Fruit fly (Drosophila melanogaster): Measurements from ENCODE around the gene Art2.

The Art2 gene

dm6 chr2L:4282681-4283343 is 1.7 kb upstream of the Art2 start, which contains the start of gene tutl (continued):
- TF ChIP-seq acj6 (GFP tag; optimal IDR thresholded peaks at IDR 0.05) (peak; percentile 95), CG9139 (GFP tag; optimal IDR thresholded peaks at IDR 0.05) (peak; percentile 64), Eip93F (GFP tag; optimal IDR thresholded peaks at IDR 0.05) (peak; percentile 86), CG11902 (GFP tag; optimal IDR thresholded peaks at IDR 0.05) (peak; percentile 91), CG6792 (GFP tag; optimal IDR thresholded peaks at IDR 0.05) (peak; percentile 94), Sox15 (GFP tag; optimal IDR thresholded peaks at IDR 0.05) (peak; percentile 87), CG3919 (GFP tag; optimal IDR thresholded peaks at IDR 0.05) (peak; percentile 94), Sox102F (GFP tag; optimal IDR thresholded peaks at IDR 0.05) (peak; percentile 94), Gug (GFP tag; IDR thresholded peaks at IDR 0.05) (peak; percentile 67), CG6854 (GFP tag; optimal IDR thresholded peaks at IDR 0.05) (peak; percentile 83), lz (GFP tag; optimal IDR thresholded peaks at IDR 0.05) (peak; percentile 96), vri (GFP tag; optimal IDR thresholded peaks at IDR 0.05) (peak; percentile 93), Blimp-1 (GFP tag; optimal IDR thresholded peaks at IDR 0.05) (peak; percentile 63), Smox (GFP tag; optimal IDR thresholded peaks at IDR 0.05) (peak; percentile 96), pdm3 (GFP tag; optimal IDR thresholded peaks at IDR 0.05) (peak; percentile 92), Hr4 (GFP tag; optimal IDR thresholded peaks at IDR 0.05) (peak; percentile 72), CG11762 (GFP tag; optimal IDR thresholded peaks at IDR 0.05; ENCODE audit: insufficient read depth) (peak; percentile 90), fd85E (GFP tag; optimal IDR thresholded peaks at IDR 0.05) (peak; percentile 84), CG8632 (GFP tag; optimal IDR thresholded peaks at IDR 0.05) (peak; percentile 88), CG6808 (GFP tag; optimal IDR thresholded peaks at IDR 0.05) (peak; percentile 88), CG3032 (tag; optimal IDR thresholded peaks at IDR 0.05) (peak; percentile 90), dsx (GFP tag; optimal IDR thresholded peaks at IDR 0.05; ENCODE audit: poor library complexity, severe bottlenecking) (peak; percentile 84), CG7368 (GFP tag; optimal IDR thresholded peaks at IDR 0.05) (peak; percentile 90), salr (GFP tag; optimal IDR thresholded peaks at IDR 0.05) (peak; percentile 81 to 82)

dm6 chr2L:4282339-4282680 is 1.2 kb upstream of the Art2 start:
- TF ChIP-seq dsx (GFP tag; optimal IDR thresholded peaks at IDR 0.05; ENCODE audit: poor library complexity, severe bottlenecking) (no peak), spab (GFP tag; optimal IDR thresholded peaks at IDR 0.05) (no peak), cyc (GFP tag; optimal IDR thresholded peaks at IDR 0.05) (no peak), fd85E (GFP tag; optimal IDR thresholded peaks at IDR 0.05) (no peak), CG11762 (GFP tag; optimal IDR thresholded peaks at IDR 0.05; ENCODE audit: insufficient read depth) (no peak), CG4318 (GFP tag; optimal IDR thresholded peaks at IDR 0.05) (no peak), acj6 (GFP tag; optimal IDR thresholded peaks at IDR 0.05) (no peak), Eip78C (GFP tag) (no peak), dac (GFP tag; optimal IDR thresholded peaks at IDR 0.05) (no peak), Sox102F (GFP tag; optimal IDR thresholded peaks at IDR 0.05) (no peak), svp (GFP tag) (no peak), CG3919 (GFP tag; optimal IDR thresholded peaks at IDR 0.05) (no peak)

- no peak for TF ChIP-seq Eip93F (GFP tag; optimal IDR thresholded peaks at IDR 0.05)
- TF ChIP-seq CG16779 (tag; optimal IDR thresholded peaks at IDR 0.05): no peak
- no peak for TF ChIP-seq Hr39 (GFP tag; optimal IDR thresholded peaks at IDR 0.05)
- TF ChIP-seq dac (GFP tag; optimal IDR thresholded peaks at IDR 0.05): no peak
- TF ChIP-seq Ets21C (GFP tag; optimal IDR thresholded peaks at IDR 0.05): no peak
- no peak for TF ChIP-seq Hr4 (GFP tag; optimal IDR thresholded peaks at IDR 0.05)
- TF ChIP-seq CG3032 (tag; optimal IDR thresholded peaks at IDR 0.05): no peak
- no peak for TF ChIP-seq CG4318 (GFP tag; optimal IDR thresholded peaks at IDR 0.05)
- no peak for TF ChIP-seq CG8319 (GFP tag; optimal IDR thresholded peaks at IDR 0.05)
- no peak for TF ChIP-seq spab (GFP tag; optimal IDR thresholded peaks at IDR 0.05)
- TF ChIP-seq CG34406 (GFP tag; optimal IDR thresholded peaks at IDR 0.05): no peak
- no peak for TF ChIP-seq CG11294 (GFP tag; IDR thresholded peaks at IDR 0.05)
These were observed 686 bp upstream of the Art2 start for dm6 chr2L:4281810-4282209.
